Fruit fly (Drosophila melanogaster) whole organism, prepupa: Measurements from ENCODE around the gene CG5776.

Experiments
- CG11902 ChIP-seq: fragments of 200-800 bp; sonication (Bioruptor generic); optimal IDR thresholded peaks from 3 replicates; lab custom pipeline; 2016; ENCODE audit warnings: missing biosample characterization, missing genetic modification characterization
- CG31627 ChIP-seq: fragments of 200-800 bp; sonication (Bioruptor generic); optimal IDR thresholded peaks from 3 replicates; lab custom pipeline; 2016; ENCODE audit warnings: missing biosample characterization, missing genetic modification characterization
- CG6276 ChIP-seq: fragments of 200-800 bp; sonication (Bioruptor generic); optimal IDR thresholded peaks from 2 replicates; lab custom pipeline; 2017; ENCODE audit warnings: missing biosample characterization, mild to moderate bottlenecking, missing genetic modification characterization
- CG8119 ChIP-seq: fragments of 200-800 bp; sonication (Bioruptor generic); IDR thresholded peaks from 3 replicates; pipeline ENCODE4 v1.3.6; 2022; ENCODE audit warnings: missing biosample characterization, missing genetic modification characterization
- CG8632 ChIP-seq: fragments of 200-800 bp; sonication (Bioruptor generic); optimal IDR thresholded peaks from 3 replicates; lab custom pipeline; 2016; ENCODE audit warnings: missing biosample characterization, missing genetic modification characterization
- Eip75B ChIP-seq: fragments of 200-800 bp; sonication (Bioruptor generic); optimal IDR thresholded peaks from 3 replicates; lab custom pipeline; 2016; ENCODE audit warnings: missing biosample characterization, missing genetic modification characterization
- Ets21C ChIP-seq: fragments of 200-800 bp; sonication (Bioruptor generic); optimal IDR thresholded peaks from 3 replicates; lab custom pipeline; 2016; ENCODE audit warnings: missing biosample characterization, missing genetic modification characterization
- Hr39 ChIP-seq: fragments of 200-800 bp; sonication (Bioruptor generic); optimal IDR thresholded peaks from 2 replicates; lab custom pipeline; 2016; ENCODE audit warnings: missing biosample characterization, missing genetic modification characterization
- OdsH ChIP-seq: fragments of 200-800 bp; sonication (Bioruptor generic); optimal IDR thresholded peaks from 3 replicates; lab custom pipeline; 2016; ENCODE audit warnings: missing biosample characterization, missing genetic modification characterization
- lz ChIP-seq: fragments of 200-800 bp; sonication (Bioruptor generic); optimal IDR thresholded peaks from 3 replicates; lab custom pipeline; 2016; ENCODE audit warnings: missing biosample characterization, missing genetic modification characterization
- topi ChIP-seq: fragments of 200-800 bp; sonication (Bioruptor generic); optimal IDR thresholded peaks from 3 replicates; lab custom pipeline; 2016; ENCODE audit warnings: missing biosample characterization, missing genetic modification characterization

DNA sequence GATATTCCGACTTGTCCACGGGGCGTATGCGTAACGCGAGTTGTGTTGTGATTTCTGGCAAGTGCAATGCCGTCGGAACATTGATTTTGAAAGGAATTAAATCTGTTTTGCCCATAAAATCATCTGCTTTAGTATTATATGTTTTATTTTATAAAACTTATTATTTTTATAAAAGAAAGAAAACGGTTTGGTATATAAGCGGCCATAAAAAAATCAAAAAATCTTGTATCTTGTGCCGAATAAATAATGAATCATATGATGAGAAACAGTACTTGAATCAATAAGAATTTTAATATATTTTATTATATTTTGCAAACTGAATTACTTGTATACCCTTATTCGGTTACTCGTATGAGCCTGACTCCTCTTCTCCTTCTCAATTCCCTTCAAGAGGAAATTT is 47.4 kb downstream of the CG5776 start, which contains the start of gene pdm2:
- TF ChIP-seq topi (GFP tag; lab: Kevin White, UChicago) (no peak), Eip75B (GFP tag; lab: Kevin White, UChicago) (no peak), CG31627 (GFP tag; lab: Kevin White, UChicago) (no peak), CG8632 (GFP tag; lab: Kevin White, UChicago) (no peak), CG6276 (GFP tag; lab: Kevin White, UChicago) (no peak), CG11902 (GFP tag; lab: Kevin White, UChicago) (no peak), lz (GFP tag; lab: Kevin White, UChicago) (no peak), CG8119 (GFP tag; lab: Robert Waterston, UW) (no peak), OdsH (GFP tag; lab: Kevin White, UChicago) (no peak), Hr39 (GFP tag; lab: Kevin White, UChicago) (no peak), Ets21C (GFP tag; lab: Kevin White, UChicago) (no peak)
